Worm (Caenorhabditis elegans) whole organism, young adult: Measurements from ENCODE around the gene cdka-1.

ENCODE experiments used
- F37B4.10 ChIP-seq: fragments of 200-800 bp; sonication (Bioruptor generic); IDR thresholded peaks from 2 replicates; pipeline ENCODE4 v1.3.6; 2022; ENCODE audit warnings: missing genetic modification characterization, missing compliant biosample characterization
- Y53G8AR.9 ChIP-seq: fragments of 200-800 bp; sonication (Bioruptor generic); conservative IDR thresholded peaks from 2 replicates; pipeline ENCODE4 v1.3.6; 2022; ENCODE audit warnings: missing genetic modification reagents, missing genetic modification characterization, missing compliant biosample characterization
- ZK185.1 ChIP-seq: sonication (generic microtip); optimal IDR thresholded peaks from 2 replicates; lab custom pipeline; 2016; ENCODE audit warnings: mild to moderate bottlenecking, missing genetic modification characterization, missing compliant biosample characterization; ENCODE audit not compliant: poor library complexity, severe bottlenecking
- ceh-40 ChIP-seq: fragments of 200-800 bp; sonication (Bioruptor generic); IDR thresholded peaks from 2 replicates; pipeline ENCODE4 v1.3.6; 2022; ENCODE audit warnings: missing genetic modification characterization, missing compliant biosample characterization
- lin-35 ChIP-seq, 3 experiments: fragments of 150-350 bp in 2 of 3; sonication (generic microtip) in 1 of 3; optimal IDR thresholded peaks; 2 replicates each; lab custom pipeline; 2014 to 2018; ENCODE audit warnings: missing biosample characterization in 3 of 3, missing genetic modification characterization in 3 of 3, missing genetic modification reagents in 3 of 3
- rcor-1 ChIP-seq: fragments of 200-800 bp; sonication (Bioruptor generic); IDR thresholded peaks from 2 replicates; pipeline ENCODE4 v1.3.6; 2022; ENCODE audit warnings: missing genetic modification reagents, missing genetic modification characterization, missing compliant biosample characterization
- sea-2 ChIP-seq: fragments of 200-800 bp; sonication (Bioruptor generic); IDR thresholded peaks from 2 replicates; pipeline ENCODE4 v1.3.6; 2022; ENCODE audit warnings: missing genetic modification characterization, missing compliant biosample characterization
- snpc-4 ChIP-seq, 5 experiments: fragments of 150-350 bp in 1 of 5; sonication (generic microtip) in 4 of 5; optimal IDR thresholded peaks; 2 replicates each; lab custom pipeline; 2014 to 2018; ENCODE audit warnings: missing genetic modification characterization in 5 of 5, missing biosample characterization in 3 of 5, antibody characterized with exemption in 2 of 5, mild to moderate bottlenecking in 2 of 5, missing compliant biosample characterization in 2 of 5, missing genotype in 2 of 5, moderate library complexity in 2 of 5, missing genetic modification reagents in 1 of 5
- tbx-9 ChIP-seq: sonication (generic microtip); optimal IDR thresholded peaks from 2 replicates; lab custom pipeline; 2016; ENCODE audit warnings: borderline replicate concordance, missing genetic modification characterization, inconsistent platforms, missing compliant biosample characterization
- unc-130 ChIP-seq: sonication (generic microtip); optimal IDR thresholded peaks from 2 replicates; lab custom pipeline; 2016; ENCODE audit warnings: missing genetic modification reagents, missing genetic modification characterization, missing compliant biosample characterization

- no peak for TF ChIP-seq lin-35 (GFP tag; optimal IDR thresholded peaks at IDR 0.05; lab: Kevin White, UChicago)
- TF ChIP-seq ceh-40 (GFP tag; lab: Robert Waterston, UW) = no peak
- no peak for TF ChIP-seq Y53G8AR.9 (GFP tag; lab: Robert Waterston, UW)
- no peak for TF ChIP-seq tbx-9 (tag; lab: Kevin White, UChicago)
- no peak for TF ChIP-seq rcor-1 (GFP tag; lab: Robert Waterston, UW)
- TF ChIP-seq F37B4.10 (GFP tag; lab: Robert Waterston, UW) = no peak
- no peak for TF ChIP-seq sea-2 (GFP tag; lab: Robert Waterston, UW)
- no peak for TF ChIP-seq unc-130 (GFP tag; lab: Kevin White, UChicago)
- TF ChIP-seq snpc-4 (GFP tag; optimal IDR thresholded peaks at IDR 0.05; lab: Kevin White, UChicago) = no peak
- TF ChIP-seq snpc-4 (tag; optimal IDR thresholded peaks at IDR 0.05; lab: Kevin White, UChicago) = no peak
- TF ChIP-seq ZK185.1 = no peak
These were observed 39.2 kb downstream of the cdka-1 start, which contains the start of gene dnj-18 for ce11 chrIII:4697819-4698218.
